Fruit fly (Drosophila melanogaster): ENCODE measurements around the gene CG31213.
A peak's percentile ranks its signal among the peaks of the same experiment; 100 is the strongest.

CG31213 gene

DNA sequence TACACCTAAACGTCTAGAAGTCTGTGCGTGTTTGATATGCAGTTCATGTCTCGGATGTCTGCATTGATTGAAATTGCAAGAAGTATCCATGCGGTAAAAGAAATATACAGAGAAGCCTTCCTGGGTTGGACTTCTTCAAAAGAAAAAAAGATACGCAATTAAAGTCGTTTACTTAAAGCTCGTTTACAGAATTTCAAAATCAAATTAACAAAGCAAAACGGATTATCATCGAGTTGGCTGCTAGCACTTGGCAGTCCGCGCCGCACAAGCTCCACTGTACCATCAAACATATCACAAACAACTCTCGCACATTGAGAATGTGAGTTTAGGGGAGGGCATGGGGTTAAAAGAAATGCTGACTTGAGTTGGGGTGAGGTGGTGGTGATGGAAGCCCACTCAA, 25.7 kb downstream of the CG31213 start:
- peak; percentile 4 for TF ChIP-seq noc (tag; optimal IDR thresholded peaks at IDR 0.05)

DNA sequence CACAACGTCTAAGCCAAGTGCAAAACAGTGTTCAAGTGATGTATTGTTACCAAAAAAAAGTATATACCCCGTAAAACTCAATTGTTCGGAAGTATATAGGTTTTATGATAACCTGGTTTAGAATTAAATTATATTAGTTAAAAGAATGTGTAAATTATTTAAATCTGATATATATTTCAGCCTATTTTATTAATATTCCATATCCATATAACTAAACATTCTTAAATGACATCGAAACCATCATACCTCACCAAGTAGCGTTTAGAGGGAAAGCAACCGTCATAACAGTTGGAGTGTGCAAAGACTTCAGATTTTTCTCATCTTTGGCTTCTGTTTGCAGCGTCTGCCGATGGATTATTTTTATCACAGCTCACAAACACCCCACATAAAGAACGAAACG, 26.8 kb downstream of the CG31213 start:
- peak; percentile 86 for TF ChIP-seq noc (tag; optimal IDR thresholded peaks at IDR 0.05)

DNA sequence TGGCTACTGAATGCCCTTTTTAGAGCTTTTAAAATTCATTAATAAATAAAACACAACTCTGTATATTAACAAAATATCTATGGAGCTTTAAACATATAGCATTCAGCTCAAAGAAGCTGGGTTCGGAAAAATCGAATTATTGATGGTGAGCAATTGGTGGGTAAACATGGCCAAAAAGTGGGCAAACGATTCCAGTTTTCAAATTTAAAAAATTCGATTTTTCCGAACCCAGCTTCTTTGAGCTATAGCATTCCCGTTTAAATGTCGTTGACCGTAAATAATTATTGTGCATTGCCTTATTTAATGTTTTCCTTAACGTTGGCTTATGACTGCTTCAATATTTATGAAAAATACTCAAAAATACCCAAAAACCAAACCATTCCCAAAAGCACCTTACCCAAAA, 28.9 kb downstream of the CG31213 start:
- no peak for TF ChIP-seq noc (tag; optimal IDR thresholded peaks at IDR 0.05)

DNA sequence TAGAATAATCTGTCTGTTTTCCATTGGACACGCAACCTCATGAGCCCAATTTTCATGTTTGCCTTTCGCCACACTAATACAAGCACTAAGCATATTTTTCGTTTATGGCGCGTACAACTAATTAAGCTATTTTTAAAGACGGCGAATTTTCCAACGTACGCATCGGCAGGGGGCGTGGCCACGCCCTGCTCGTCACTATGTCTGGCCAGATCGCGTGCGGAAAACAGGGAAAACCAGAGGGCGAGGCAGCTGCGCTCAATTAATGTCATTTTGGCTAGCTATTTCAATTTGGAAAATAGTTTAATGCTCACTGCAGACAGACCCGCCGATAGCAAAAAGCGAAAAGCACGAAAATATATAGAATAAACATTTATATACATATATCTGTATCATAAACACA, 32.0 kb downstream of the CG31213 start:
- TF ChIP-seq noc (tag; optimal IDR thresholded peaks at IDR 0.05) = no peak

DNA sequence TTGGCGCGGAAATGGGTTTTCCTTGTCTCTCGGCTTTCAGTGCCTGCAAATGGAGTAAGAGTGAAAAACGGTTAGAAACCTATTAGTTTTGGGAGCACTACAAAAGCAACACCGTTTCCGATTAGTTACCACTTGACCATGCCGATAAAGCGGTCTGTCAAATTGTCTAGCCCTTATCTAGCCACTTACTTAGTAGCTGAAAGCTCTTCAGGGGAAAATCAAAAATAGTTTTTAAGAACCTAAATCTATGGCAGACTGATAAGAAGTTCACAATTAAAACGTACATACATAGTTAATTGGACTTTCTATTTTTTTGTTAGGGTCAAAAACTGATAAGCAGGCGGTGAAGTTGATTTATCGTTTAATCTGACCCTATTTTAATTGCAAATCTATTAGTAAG, 33.9 kb downstream of the CG31213 start:
- TF ChIP-seq noc (tag; optimal IDR thresholded peaks at IDR 0.05) = peak; percentile 68

DNA sequence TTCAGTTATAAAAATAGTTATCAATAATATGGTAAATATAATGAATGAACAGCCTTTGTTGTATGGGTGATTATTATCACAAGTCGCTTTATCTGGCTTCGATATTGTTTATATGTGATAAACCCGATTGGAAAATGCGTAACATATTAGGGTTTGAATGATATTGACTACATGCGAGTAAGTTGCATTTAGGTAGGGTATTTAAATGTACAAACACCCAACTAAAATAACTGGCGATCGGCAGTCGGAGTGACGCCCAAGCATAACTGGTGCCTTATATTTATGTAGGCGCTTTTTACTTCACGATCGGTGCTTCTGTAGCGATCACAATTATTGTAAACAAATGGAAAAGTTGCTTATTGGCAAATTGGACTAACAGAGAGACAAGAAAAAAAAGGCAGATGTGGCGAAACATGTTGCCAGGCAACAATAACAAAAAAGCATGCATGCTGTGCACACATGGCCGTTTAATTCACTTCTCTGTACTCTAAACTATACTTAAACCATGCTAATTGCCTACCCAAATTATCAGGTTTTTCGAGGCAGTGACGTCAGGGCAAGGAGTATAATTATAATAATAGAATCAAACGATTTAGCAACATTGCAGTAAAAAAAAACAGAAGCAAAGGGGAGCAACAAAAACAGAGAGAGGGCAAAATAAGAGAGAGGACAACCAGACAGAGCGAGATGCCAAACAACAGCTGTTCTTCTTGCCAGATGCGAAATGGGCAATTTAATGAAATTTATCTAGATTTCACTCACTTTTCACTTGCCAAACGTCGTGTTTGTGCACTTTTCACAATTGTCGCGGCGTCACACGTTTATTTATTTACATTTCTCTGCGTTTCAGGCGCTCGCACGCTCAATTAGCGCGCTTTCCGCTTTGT, 34.9 kb downstream of the CG31213 start:
- TF ChIP-seq noc (tag; optimal IDR thresholded peaks at IDR 0.05) = no peak

DNA sequence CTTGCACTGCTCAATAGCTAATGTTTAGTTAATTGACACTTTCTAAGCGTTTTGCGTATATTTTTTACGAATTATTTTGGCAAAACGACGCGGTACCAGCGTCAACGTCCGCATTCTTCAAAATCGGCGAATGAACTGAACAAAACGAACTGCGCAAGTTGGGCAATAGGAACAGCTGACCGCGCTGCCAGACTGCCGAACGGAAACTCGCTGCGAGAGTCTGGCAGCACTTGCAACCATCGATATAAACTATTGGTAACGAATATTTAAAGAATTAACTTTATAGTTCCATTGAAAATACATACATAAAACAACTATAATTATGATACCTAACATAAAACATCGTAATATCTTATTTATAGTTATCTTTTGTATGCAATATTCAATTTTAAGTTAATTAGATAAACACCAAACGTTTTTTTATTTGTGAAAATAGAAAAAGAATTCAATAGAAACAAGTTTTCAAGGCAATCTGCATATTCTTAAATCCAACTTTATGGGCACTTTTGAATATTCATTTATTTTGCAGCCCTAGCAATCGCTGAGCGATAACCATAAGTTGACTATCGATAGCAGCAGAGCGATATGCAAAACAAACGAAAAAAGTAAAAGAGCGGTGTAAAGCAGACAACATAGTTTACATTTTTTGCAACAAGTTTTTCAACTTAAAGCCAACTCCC, 35.8 kb downstream of the CG31213 start, which contains the start of the genes Hs6st and MED25:
Gene Hs6st, minus strand, starts transcription at position 141 of the 680 bp plus-strand sequence.
Gene MED25, plus strand, starts transcription at position 576 of the 680 bp plus-strand sequence.
- TF ChIP-seq noc (tag; optimal IDR thresholded peaks at IDR 0.05) = peak; percentile 61

DNA sequence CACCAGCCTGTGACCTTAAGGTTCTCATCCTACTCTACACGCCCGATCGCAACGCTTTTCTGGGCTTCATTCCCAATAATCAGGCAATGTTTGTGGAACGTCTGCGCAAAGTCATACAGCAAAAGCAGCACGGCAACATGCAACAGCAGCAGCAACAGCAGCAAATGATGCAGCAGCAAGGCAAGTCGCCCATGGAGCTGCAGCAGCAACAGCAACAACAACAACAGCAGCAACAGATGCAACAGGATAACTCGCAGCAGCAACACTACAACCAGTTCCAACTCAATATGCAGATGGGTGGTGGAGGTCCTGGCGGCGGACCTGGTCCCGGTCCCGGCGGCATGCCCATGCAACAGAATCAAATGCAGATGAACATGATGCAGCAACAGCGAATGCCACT, 38.2 kb downstream of the CG31213 start:
- no peak for TF ChIP-seq noc (tag; optimal IDR thresholded peaks at IDR 0.05)

DNA sequence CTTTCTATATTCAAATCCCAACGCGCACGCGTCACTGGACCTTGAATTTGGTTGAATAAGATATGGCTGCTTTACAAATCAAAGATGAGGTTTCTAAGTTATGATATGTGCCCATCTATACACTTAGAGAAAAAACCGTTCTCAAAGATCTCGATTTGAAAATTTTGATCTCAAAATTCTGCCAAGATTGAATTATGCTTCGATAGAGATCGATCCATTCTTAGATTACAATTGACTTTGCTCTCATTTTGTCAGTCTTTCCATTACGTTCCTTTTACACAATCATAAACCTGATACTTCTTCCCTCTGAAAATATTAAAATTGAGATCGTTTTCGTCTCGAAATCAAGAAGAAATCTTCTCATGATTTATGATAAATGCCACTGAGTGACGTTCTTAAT, 40.0 kb downstream of the CG31213 start:
- no peak for TF ChIP-seq noc (tag; optimal IDR thresholded peaks at IDR 0.05)

DNA sequence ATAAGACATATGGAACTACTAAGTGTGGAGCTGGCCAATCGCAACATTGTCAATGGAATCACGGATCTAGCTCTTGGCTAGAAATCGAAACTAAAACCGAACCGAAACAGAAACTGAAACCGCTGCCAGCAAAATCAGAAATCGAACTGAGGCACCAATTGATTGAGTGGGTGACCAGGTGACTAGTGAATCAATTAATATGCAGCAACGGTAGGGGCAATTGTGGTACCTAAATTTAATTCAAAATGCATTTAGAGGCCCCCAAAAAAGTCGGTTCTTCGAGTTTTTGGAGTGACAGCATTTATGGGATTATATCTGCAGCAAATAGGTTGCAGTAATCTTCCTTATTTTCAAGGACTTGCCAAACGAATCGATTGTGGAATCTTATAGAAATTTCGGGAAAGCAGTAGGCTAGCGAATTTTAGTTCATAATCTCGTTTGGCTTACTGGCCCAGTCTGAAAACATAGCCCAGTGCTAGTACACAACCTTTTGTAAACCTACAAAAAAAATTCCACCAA, 40.8 kb downstream of the CG31213 start, which contains the start of the genes CG17190 and CG4836:
Gene CG17190, minus strand, starts transcription at position 101 of the 519 bp plus-strand sequence.
Gene CG4836, plus strand, starts transcription at position 469 of the 519 bp plus-strand sequence.
- TF ChIP-seq noc (tag; optimal IDR thresholded peaks at IDR 0.05) = no peak

DNA sequence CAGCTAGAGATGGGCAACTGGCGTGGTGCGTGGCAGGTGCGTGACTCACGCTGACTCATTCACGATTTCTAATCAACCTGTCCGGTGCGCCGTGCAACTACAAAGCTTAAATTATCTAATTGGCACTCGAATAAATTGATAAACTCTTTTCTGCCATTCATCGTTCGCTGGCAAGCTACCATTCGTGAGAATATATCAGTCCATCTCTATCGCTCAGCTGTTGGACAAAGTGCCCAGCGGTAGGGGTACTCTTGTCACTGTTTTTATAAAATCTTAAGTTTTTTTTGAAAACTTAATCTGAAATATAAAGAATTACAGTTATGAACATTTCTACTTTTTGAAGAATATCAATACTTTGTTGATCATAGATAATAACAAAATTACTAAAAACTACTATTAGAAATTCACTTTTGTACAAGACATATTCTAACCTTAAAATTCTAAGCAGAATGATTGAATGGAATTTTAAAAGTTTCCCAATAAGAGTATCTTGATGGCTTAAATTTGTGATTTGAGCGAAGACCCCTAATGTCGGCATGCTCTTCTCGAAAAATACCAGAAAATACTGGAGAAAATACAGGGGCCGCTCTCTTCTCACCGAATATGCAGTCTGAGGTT, 48.6 kb downstream of the CG31213 start, which contains the start of the genes PIG-L and psidin:
Gene PIG-L, minus strand, starts transcription at position 187 of the 618 bp plus-strand sequence.
Gene psidin, plus strand, starts transcription at position 553 of the 618 bp plus-strand sequence.
- TF ChIP-seq noc (tag; optimal IDR thresholded peaks at IDR 0.05) = no peak

DNA sequence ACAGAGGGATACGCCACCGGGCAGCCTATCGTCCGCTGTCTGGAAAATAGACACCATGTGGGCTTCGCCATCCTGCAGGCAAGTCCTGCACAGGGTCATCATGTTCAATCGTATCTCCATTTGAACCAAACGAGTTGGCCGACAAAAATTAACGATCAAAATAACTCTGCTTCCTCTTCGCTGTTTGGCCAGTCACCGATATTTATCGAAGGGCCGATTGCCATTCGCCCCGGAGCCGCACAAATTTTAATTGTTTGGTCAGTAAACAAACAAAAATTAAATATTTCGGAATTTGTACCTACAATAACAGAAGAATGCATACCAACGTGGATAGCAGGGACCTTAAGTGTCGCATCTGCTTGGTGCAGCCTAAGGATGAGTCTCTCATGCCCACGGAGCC, 55.1 kb downstream of the CG31213 start, which contains the start of the genes CG4424 and CG4854:
Gene CG4424, minus strand, starts transcription at position 200 of the 400 bp plus-strand sequence.
Gene CG4854, plus strand, starts transcription at position 218 of the 400 bp plus-strand sequence.
- no peak for TF ChIP-seq noc (tag; optimal IDR thresholded peaks at IDR 0.05)
